Worm (Caenorhabditis elegans) whole organism, L3 larva: Measurements from ENCODE around the gene wrt-5.

Source experiments
- ceh-82 ChIP-seq: fragments of 150-350 bp; optimal IDR thresholded peaks from 2 replicates; lab custom pipeline; 2014; ENCODE audit warnings: missing biosample characterization, missing genetic modification characterization
- nhr-28 ChIP-seq: fragments of 150-350 bp; optimal IDR thresholded peaks from 2 replicates; lab custom pipeline; 2014; ENCODE audit warnings: missing biosample characterization, missing genetic modification characterization
- pqm-1 ChIP-seq: fragments of 150-350 bp; optimal IDR thresholded peaks from 2 replicates; lab custom pipeline; 2017; ENCODE audit warnings: missing biosample characterization, missing genetic modification characterization, inconsistent platforms

DNA sequence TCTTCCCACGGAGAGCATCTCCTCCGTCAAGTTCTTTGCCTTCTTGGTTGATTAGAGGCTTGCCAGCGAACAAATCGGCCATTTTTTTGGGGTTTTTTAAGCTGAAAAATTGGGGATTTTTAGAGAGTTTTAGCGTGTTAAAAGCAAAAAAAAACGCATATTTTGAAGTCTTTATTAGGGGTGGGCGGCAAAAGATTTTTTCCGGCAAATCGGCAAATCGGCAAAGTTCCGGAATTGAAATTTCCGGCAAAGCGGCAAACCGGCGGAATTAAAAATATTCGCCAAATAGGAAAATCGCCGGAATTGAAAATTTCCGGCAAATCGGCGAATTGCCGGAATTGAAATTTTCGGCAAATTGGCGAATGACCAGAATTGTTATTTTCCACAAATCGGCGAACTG, 32.7 kb upstream of the wrt-5 start, which contains the start of gene C35B1.5:
- TF ChIP-seq pqm-1 (tag; lab: Kevin White, UChicago): no peak
- no peak for TF ChIP-seq nhr-28
- no peak for TF ChIP-seq ceh-82 (tag; lab: Kevin White, UChicago)
